Worm (Caenorhabditis elegans) whole organism, L4 larva: ENCODE measurements around the gene C10B5.1.

ENCODE experiments used
- F26F4.8 ChIP-seq: fragments of 200-800 bp; sonication (Bioruptor generic); conservative IDR thresholded peaks from 2 replicates; pipeline ENCODE4 v1.3.6; 2022; ENCODE audit warnings: missing genetic modification characterization, missing compliant biosample characterization
- R02D3.7 ChIP-seq: fragments of 150-350 bp; sonication (generic microtip); optimal IDR thresholded peaks from 3 replicates; lab custom pipeline; 2014; ENCODE audit warnings: missing biosample characterization, missing genetic modification characterization
- T26A8.4 ChIP-seq: fragments of 200-800 bp; sonication (Bioruptor generic); IDR thresholded peaks from 2 replicates; pipeline ENCODE4 v1.3.6; 2022; ENCODE audit warnings: missing genetic modification characterization, missing compliant biosample characterization
- ZK337.2 ChIP-seq: fragments of 200-800 bp; sonication (Bioruptor generic); IDR thresholded peaks from 2 replicates; pipeline ENCODE4 v1.3.6; 2022; ENCODE audit warnings: missing genetic modification reagents, missing genetic modification characterization, missing compliant biosample characterization
- aha-1 ChIP-seq: fragments of 150-350 bp; peaks from one replicate; lab custom pipeline; 2014; ENCODE audit warnings: missing biosample characterization, missing genetic modification characterization
- arid-1 ChIP-seq: fragments of 200-800 bp; sonication (Bioruptor generic); conservative IDR thresholded peaks from 2 replicates; pipeline ENCODE4 v1.3.6; 2022; ENCODE audit warnings: missing genetic modification reagents, missing genetic modification characterization, missing compliant biosample characterization
- attf-4 ChIP-seq: sonication (generic microtip); optimal IDR thresholded peaks from 3 replicates; lab custom pipeline; 2017; ENCODE audit warnings: missing biosample characterization, missing genetic modification characterization
- ceh-28 ChIP-seq: fragments of 150-350 bp; optimal IDR thresholded peaks from 2 replicates; lab custom pipeline; 2014; ENCODE audit warnings: missing biosample characterization, missing genetic modification reagents, missing genetic modification characterization
- ceh-32 ChIP-seq: sonication (generic microtip); optimal IDR thresholded peaks from 2 replicates; lab custom pipeline; 2016; ENCODE audit warnings: mild to moderate bottlenecking, missing genetic modification characterization, missing compliant biosample characterization; ENCODE audit not compliant: poor library complexity
- ceh-62 ChIP-seq: sonication (generic microtip); optimal IDR thresholded peaks from 2 replicates; lab custom pipeline; 2017; ENCODE audit warnings: missing biosample characterization, missing genetic modification characterization
- ces-1 ChIP-seq: fragments of 150-350 bp; sonication (generic microtip); optimal IDR thresholded peaks from 4 replicates; lab custom pipeline; 2014; ENCODE audit warnings: missing biosample characterization, missing genetic modification reagents, missing genetic modification characterization
- ctbp-1 ChIP-seq: fragments of 200-800 bp; sonication (Bioruptor generic); IDR thresholded peaks from 2 replicates; pipeline ENCODE4 v1.3.6; 2022; ENCODE audit warnings: missing genetic modification reagents, missing genetic modification characterization, missing compliant biosample characterization
- dmd-9 ChIP-seq: fragments of 200-800 bp; sonication (Bioruptor generic); IDR thresholded peaks from 2 replicates; pipeline ENCODE4 v1.3.6; 2022; ENCODE audit warnings: missing genetic modification reagents, missing genetic modification characterization, missing compliant biosample characterization
- dpl-1 ChIP-seq: fragments of 150-350 bp; optimal IDR thresholded peaks from 2 replicates; lab custom pipeline; 2014; ENCODE audit warnings: missing biosample characterization, missing genetic modification reagents, missing genetic modification characterization
- duxl-1 ChIP-seq: sonication (generic microtip); optimal IDR thresholded peaks from 2 replicates; lab custom pipeline; 2016; ENCODE audit warnings: mild to moderate bottlenecking, missing genetic modification characterization, moderate library complexity, missing compliant biosample characterization; ENCODE audit not compliant: poor library complexity
- dve-1 ChIP-seq: sonication (generic microtip); optimal IDR thresholded peaks from 2 replicates; lab custom pipeline; 2017; ENCODE audit warnings: antibody characterized with exemption, mild to moderate bottlenecking, missing genetic modification characterization, missing compliant biosample characterization; ENCODE audit not compliant: insufficient read depth
- egl-27 ChIP-seq: sonication (generic microtip); optimal IDR thresholded peaks from 3 replicates; lab custom pipeline; 2017; ENCODE audit warnings: missing biosample characterization, missing genetic modification reagents, missing genetic modification characterization
- egl-43 ChIP-seq: fragments of 200-800 bp; sonication (Bioruptor generic); IDR thresholded peaks from 2 replicates; pipeline ENCODE4 v1.3.6; 2022; ENCODE audit warnings: missing genetic modification reagents, missing genetic modification characterization, missing compliant biosample characterization
- fkh-10 ChIP-seq: fragments of 150-350 bp; optimal IDR thresholded peaks from 2 replicates; lab custom pipeline; 2014; ENCODE audit warnings: missing biosample characterization, missing genetic modification reagents, missing genetic modification characterization
- gei-8 ChIP-seq: fragments of 200-800 bp; sonication (Bioruptor generic); optimal IDR thresholded peaks from 2 replicates; lab custom pipeline; 2018; ENCODE audit warnings: mild to moderate bottlenecking, missing genetic modification characterization, missing compliant biosample characterization
- hif-1 ChIP-seq, 2 experiments: sonication (generic microtip); optimal IDR thresholded peaks; 2 replicates each; lab custom pipeline; 2016 to 2017; ENCODE audit warnings: missing compliant biosample characterization in 2 of 2, missing genetic modification characterization in 2 of 2, missing genetic modification reagents in 2 of 2, missing genotype in 2 of 2, mild to moderate bottlenecking in 1 of 2
- hlh-11 ChIP-seq: fragments of 200-800 bp; sonication (Bioruptor generic); optimal IDR thresholded peaks from 2 replicates; lab custom pipeline; 2018; ENCODE audit warnings: mild to moderate bottlenecking, missing genetic modification characterization, missing compliant biosample characterization
- hmg-1.1 ChIP-seq: fragments of 200-800 bp; sonication (Bioruptor generic); IDR thresholded peaks from 2 replicates; pipeline ENCODE4 v1.3.6; 2022; ENCODE audit warnings: missing genetic modification reagents, missing genetic modification characterization, missing compliant biosample characterization
- jun-1 ChIP-seq: fragments of 150-350 bp; optimal IDR thresholded peaks from 2 replicates; lab custom pipeline; 2014; ENCODE audit warnings: missing biosample characterization, missing genetic modification reagents, missing genetic modification characterization
- lim-7 ChIP-seq: fragments of 200-800 bp; sonication (Bioruptor generic); IDR thresholded peaks from 2 replicates; pipeline ENCODE4 v1.3.6; 2022; ENCODE audit warnings: missing genetic modification characterization, missing compliant biosample characterization
- lin-1 ChIP-seq: fragments of 200-800 bp; sonication (Bioruptor generic); IDR thresholded peaks from 2 replicates; pipeline ENCODE4 v1.3.6; 2022; ENCODE audit warnings: missing genetic modification reagents, missing genetic modification characterization, missing compliant biosample characterization
- lin-13 ChIP-seq: fragments of 150-350 bp; optimal IDR thresholded peaks from 2 replicates; lab custom pipeline; 2014; ENCODE audit warnings: missing biosample characterization, missing genetic modification reagents, missing genetic modification characterization
- lin-15B ChIP-seq: fragments of 150-350 bp; sonication (generic microtip); optimal IDR thresholded peaks from 3 replicates; lab custom pipeline; 2014; ENCODE audit warnings: missing biosample characterization, missing genetic modification characterization
- lin-39 ChIP-seq: fragments of 150-350 bp; optimal IDR thresholded peaks from 2 replicates; lab custom pipeline; 2014; ENCODE audit warnings: missing biosample characterization, missing genetic modification reagents, missing genetic modification characterization
- lsy-2 ChIP-seq, 2 experiments: fragments of 150-350 bp in 1 of 2; sonication (generic microtip) in 1 of 2; optimal IDR thresholded peaks; 2 replicates each; lab custom pipeline; 2014 to 2017; ENCODE audit warnings: missing biosample characterization in 2 of 2, missing genetic modification characterization in 2 of 2
- madf-9 ChIP-seq: fragments of 200-800 bp; sonication (Bioruptor generic); conservative IDR thresholded peaks from 2 replicates; pipeline ENCODE4 v1.3.6; 2022; ENCODE audit warnings: missing genetic modification reagents, missing genetic modification characterization, missing compliant biosample characterization
- mdl-1 ChIP-seq, 2 experiments: fragments of 150-350 bp in 1 of 2; sonication (generic microtip) in 1 of 2; optimal IDR thresholded peaks; 2 replicates each; lab custom pipeline; 2014 to 2017; ENCODE audit warnings: missing biosample characterization in 2 of 2, missing genetic modification characterization in 2 of 2
- nhr-111 ChIP-seq: fragments of 200-800 bp; sonication (Bioruptor generic); optimal IDR thresholded peaks from 2 replicates; lab custom pipeline; 2018; ENCODE audit warnings: mild to moderate bottlenecking, missing genetic modification characterization, missing compliant biosample characterization
- nhr-25 ChIP-seq: sonication (generic microtip); optimal IDR thresholded peaks from 2 replicates; lab custom pipeline; 2017; ENCODE audit warnings: missing genetic modification characterization, mild to moderate bottlenecking, missing compliant biosample characterization, antibody characterized with exemption, moderate library complexity, borderline replicate concordance; ENCODE audit not compliant: insufficient read depth
- nhr-42 ChIP-seq: fragments of 200-800 bp; sonication (Bioruptor generic); IDR thresholded peaks from 2 replicates; pipeline ENCODE4 v1.3.6; 2022; ENCODE audit warnings: missing genetic modification characterization, missing compliant biosample characterization
- pha-4 ChIP-seq, 2 experiments: fragments of 150-350 bp in 1 of 2; fragments of 200-800 bp in 1 of 2; sonication (Bioruptor generic) in 1 of 2; IDR thresholded peaks in 1 of 2; optimal IDR thresholded peaks in 1 of 2; 2 replicates each; pipeline versions ENCODE4 v1.3.6 to Lab custom; 2014 to 2022; ENCODE audit warnings: missing genetic modification characterization in 2 of 2, missing genetic modification reagents in 2 of 2, missing biosample characterization in 1 of 2, missing compliant biosample characterization in 1 of 2
- php-3 ChIP-seq: fragments of 200-800 bp; sonication (Bioruptor generic); IDR thresholded peaks from 2 replicates; pipeline ENCODE4 v1.3.6; 2022; ENCODE audit warnings: missing genetic modification reagents, missing genetic modification characterization, missing compliant biosample characterization
- pqm-1 ChIP-seq: sonication (generic microtip); optimal IDR thresholded peaks from 2 replicates; lab custom pipeline; 2017; ENCODE audit warnings: missing biosample characterization, missing genetic modification characterization
- rbr-2 ChIP-seq: sonication (generic microtip); optimal IDR thresholded peaks from 2 replicates; lab custom pipeline; 2016; ENCODE audit warnings: missing genotype, missing genetic modification characterization, missing compliant biosample characterization
- sdz-12 ChIP-seq: fragments of 200-800 bp; sonication (Bioruptor generic); optimal IDR thresholded peaks from 2 replicates; lab custom pipeline; 2018; ENCODE audit warnings: mild to moderate bottlenecking, missing genetic modification characterization, missing compliant biosample characterization
- set-16 ChIP-seq: fragments of 200-800 bp; sonication (Bioruptor generic); IDR thresholded peaks from 2 replicates; pipeline ENCODE4 v1.3.6; 2022; ENCODE audit warnings: missing genetic modification reagents, missing genetic modification characterization, missing compliant biosample characterization
- skn-1 ChIP-seq: fragments of 150-350 bp; optimal IDR thresholded peaks from 2 replicates; lab custom pipeline; 2014; ENCODE audit warnings: missing biosample characterization, missing genetic modification characterization
- snpc-4 ChIP-seq: fragments of 150-350 bp; optimal IDR thresholded peaks from 2 replicates; lab custom pipeline; 2014; ENCODE audit warnings: missing biosample characterization, missing genetic modification characterization
- spr-1 ChIP-seq: sonication (generic microtip); optimal IDR thresholded peaks from 2 replicates; lab custom pipeline; 2016; ENCODE audit warnings: mild to moderate bottlenecking, missing genetic modification characterization, missing compliant biosample characterization
- tag-97 ChIP-seq: fragments of 200-800 bp; sonication (Bioruptor generic); IDR thresholded peaks from 2 replicates; pipeline ENCODE4 v1.3.6; 2022; ENCODE audit warnings: missing genetic modification characterization, missing compliant biosample characterization
- tra-1 ChIP-seq: fragments of 200-800 bp; sonication (Bioruptor generic); IDR thresholded peaks from 2 replicates; pipeline ENCODE4 v1.3.6; 2022; ENCODE audit warnings: missing genetic modification reagents, missing genetic modification characterization, missing compliant biosample characterization
- zip-2 ChIP-seq: fragments of 150-350 bp; optimal IDR thresholded peaks from 2 replicates; lab custom pipeline; 2014; ENCODE audit warnings: missing biosample characterization, missing genetic modification characterization

The C10B5.1 gene

DNA sequence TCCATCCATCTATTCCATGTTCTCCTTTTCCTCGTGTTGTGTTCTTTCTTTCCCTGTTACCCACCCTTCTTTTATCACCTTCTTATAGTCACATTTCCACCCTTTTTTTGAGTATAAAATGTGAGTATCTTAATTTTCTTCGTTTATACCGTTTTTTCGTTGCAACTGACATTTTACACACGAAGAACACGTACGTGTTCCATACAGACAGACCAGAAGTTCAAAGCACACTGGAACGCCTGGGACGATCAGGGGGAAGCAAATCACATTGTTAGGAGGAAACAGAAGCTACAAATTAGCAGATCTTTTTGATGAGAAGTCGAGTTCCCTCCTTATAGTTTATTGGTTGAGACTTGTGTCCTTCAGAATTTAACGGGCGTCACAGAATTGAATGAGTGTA lies 34.6 kb downstream of the C10B5.1 start (continued):
- TF ChIP-seq lim-7 (GFP tag; lab: Robert Waterston, UW): no peak
- TF ChIP-seq egl-43: no peak
- no peak for TF ChIP-seq attf-4 (tag; lab: Kevin White, UChicago)
- TF ChIP-seq nhr-111 (GFP tag; lab: Kevin White, UChicago): no peak
- no peak for TF ChIP-seq gei-8 (GFP tag; lab: Kevin White, UChicago)
- no peak for TF ChIP-seq ceh-28
- TF ChIP-seq set-16 (GFP tag; lab: Robert Waterston, UW): no peak
- TF ChIP-seq snpc-4 (tag; lab: Kevin White, UChicago): no peak
- TF ChIP-seq ces-1 (GFP tag; lab: Kevin White, UChicago): no peak
- no peak for TF ChIP-seq dmd-9 (GFP tag; lab: Robert Waterston, UW)

DNA sequence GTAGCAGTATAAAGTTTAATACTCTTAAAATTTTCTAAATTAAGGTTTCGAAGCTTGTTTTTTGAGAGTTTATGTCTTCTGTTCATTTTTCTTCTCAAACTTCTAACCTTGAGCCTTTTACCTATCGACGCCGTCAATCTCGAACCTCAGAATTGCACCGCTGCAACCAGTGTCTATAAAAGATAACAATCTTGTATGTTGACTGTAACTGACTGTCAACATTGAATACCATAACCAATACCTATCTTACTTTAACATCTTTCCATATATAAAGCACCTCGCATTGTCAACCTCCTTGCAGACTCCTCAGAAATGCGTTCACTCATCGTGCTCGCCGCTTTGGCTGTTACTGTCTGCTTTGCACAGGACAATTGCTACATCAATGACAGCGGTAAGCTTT lies 37.7 kb downstream of the C10B5.1 start, which contains the start of gene grd-5:
Gene grd-5 (plus strand): TSS at position 295 of the 400 bp plus-strand sequence.
- TF ChIP-seq aha-1 (tag; lab: Kevin White, UChicago): peak; percentile 79
- TF ChIP-seq ctbp-1: no peak

DNA sequence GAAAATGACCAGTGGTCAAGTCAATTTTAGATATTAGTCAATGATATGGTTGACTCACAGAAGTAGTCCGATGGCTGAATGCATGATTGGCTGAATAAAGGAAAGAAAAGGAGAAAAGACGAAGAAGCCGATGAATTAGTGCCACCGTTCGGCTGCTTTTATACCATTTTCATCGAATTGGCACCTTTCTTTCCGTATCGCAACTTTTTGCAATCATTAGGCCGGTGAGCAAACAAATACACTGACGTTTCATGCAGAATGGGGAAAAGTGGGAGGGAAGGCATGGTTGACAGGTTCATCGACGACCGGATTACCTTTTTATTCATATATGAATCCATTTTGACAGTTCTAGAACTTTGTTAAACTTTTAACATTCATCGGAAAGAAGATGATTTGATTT lies 40.2 kb downstream of the C10B5.1 start, which contains the start of gene idpc-2:
Gene idpc-2 (minus strand): TSS at position 101 of the 400 bp plus-strand sequence.
- TF ChIP-seq skn-1 (tag; lab: Kevin White, UChicago) (no peak), T26A8.4 (GFP tag; lab: Robert Waterston, UW) (no peak), spr-1 (tag; lab: Kevin White, UChicago) (no peak), madf-9 (GFP tag; lab: Robert Waterston, UW) (no peak), lin-39 (tag; lab: Kevin White, UChicago) (no peak), lsy-2 (tag; optimal IDR thresholded peaks at IDR 0.05; lab: Kevin White, UChicago) (no peak), F26F4.8 (GFP tag; lab: Robert Waterston, UW) (no peak), attf-4 (tag; lab: Kevin White, UChicago) (no peak), pha-4 (GFP tag; IDR thresholded peaks at IDR 0.05; lab: Robert Waterston, UW) (no peak), pha-4 (tag; optimal IDR thresholded peaks at IDR 0.05; lab: Kevin White, UChicago) (no peak), ceh-32 (no peak), lin-1 (no peak), hmg-1.1 (GFP tag; lab: Robert Waterston, UW) (no peak), nhr-25 (tag; lab: Kevin White, UChicago) (no peak), R02D3.7 (tag; lab: Kevin White, UChicago) (no peak), ceh-62 (tag; lab: Kevin White, UChicago) (no peak), duxl-1 (tag; lab: Kevin White, UChicago) (no peak), zip-2 (tag; lab: Kevin White, UChicago) (no peak), tra-1 (no peak), hif-1 (tag; optimal IDR thresholded peaks at IDR 0.05; lab: Kevin White, UChicago) (no peak), jun-1 (no peak)

ce11 chrV:8622314-8622713 lies 41.3 kb downstream of the C10B5.1 start, which contains the start of gene F41E6.1:
F41E6.1 (plus strand) TSS chrV:8622614.
- TF ChIP-seq lin-13 (GFP tag; lab: Kevin White, UChicago) (no peak), php-3 (GFP tag; lab: Robert Waterston, UW) (no peak), ZK337.2 (GFP tag; lab: Robert Waterston, UW) (no peak), lin-15B (tag; lab: Kevin White, UChicago) (no peak), egl-27 (tag; lab: Kevin White, UChicago) (no peak), dpl-1 (no peak), hlh-11 (tag; lab: Kevin White, UChicago) (no peak), nhr-42 (GFP tag; lab: Robert Waterston, UW) (no peak), mdl-1 (tag; optimal IDR thresholded peaks at IDR 0.05; lab: Kevin White, UChicago) (no peak), pqm-1 (no peak), ceh-62 (tag; lab: Kevin White, UChicago) (no peak), arid-1 (no peak), rbr-2 (no peak), tag-97 (GFP tag; lab: Robert Waterston, UW) (no peak), fkh-10 (GFP tag; lab: Kevin White, UChicago) (no peak), sdz-12 (no peak), lin-39 (tag; lab: Kevin White, UChicago) (no peak), skn-1 (tag; lab: Kevin White, UChicago) (no peak), dve-1 (no peak)
